Fruit fly (Drosophila melanogaster) whole organism: ENCODE data around the gene Ube4B.

ENCODE experiments used
- Dll ChIP-seq: fragments of >200 bp; optimal IDR thresholded peaks from 2 replicates; lab custom pipeline; 2017
- EcR ChIP-seq, 2 experiments: fragments of >200 bp; optimal IDR thresholded peaks; 2 replicates each; lab custom pipeline; 2017; ENCODE audit warnings: missing biosample characterization in 2 of 2, missing genetic modification characterization in 2 of 2, missing genetic modification reagents in 2 of 2
- pan ChIP-seq: fragments of >200 bp; optimal IDR thresholded peaks from 2 replicates; lab custom pipeline; 2017
- psq ChIP-seq: fragments of >200 bp; optimal IDR thresholded peaks from 2 replicates; lab custom pipeline; 2017

DNA sequence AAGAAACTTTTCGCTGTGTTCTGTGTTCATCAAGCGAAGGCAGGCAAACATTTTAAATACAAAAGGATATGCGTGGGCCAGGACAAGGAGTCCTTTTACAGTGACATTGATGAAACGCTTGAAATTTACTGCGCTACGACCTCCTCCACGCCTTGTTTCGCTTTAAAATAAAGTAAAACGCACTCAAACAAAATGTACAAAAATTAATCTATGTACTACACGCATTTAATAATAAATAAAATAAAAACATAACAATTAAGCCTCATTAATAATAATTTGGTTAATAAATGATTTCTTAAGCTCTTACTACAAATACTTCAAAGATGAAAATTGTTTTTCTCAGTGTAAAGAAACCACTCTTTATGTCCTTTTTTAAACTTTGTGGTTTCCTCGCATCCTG, 34.2 kb downstream of the Ube4B start:
- TF ChIP-seq pan (lab: Kevin White, UChicago), result no peak
- TF ChIP-seq psq (lab: Kevin White, UChicago), result no peak
- no peak for TF ChIP-seq EcR (GFP tag; optimal IDR thresholded peaks at IDR 0.05; lab: Kevin White, UChicago)
- TF ChIP-seq Dll (lab: Kevin White, UChicago), result no peak
